Worm (Caenorhabditis elegans) whole organism, mixed stage, embryonic: Measurements from ENCODE around the gene fbxb-90.

Source experiments
- ceh-83 ChIP-seq: fragments of 200-800 bp; sonication (Bioruptor generic); optimal IDR thresholded peaks from 2 replicates; lab custom pipeline; 2018; ENCODE audit warnings: mild to moderate bottlenecking, missing genetic modification characterization, missing compliant biosample characterization
- ces-1 ChIP-seq: fragments of 150-350 bp; optimal IDR thresholded peaks from 2 replicates; lab custom pipeline; 2014; ENCODE audit warnings: missing biosample characterization, missing genetic modification reagents, missing genetic modification characterization
- drap-1 ChIP-seq: fragments of 200-800 bp; sonication (Bioruptor generic); optimal IDR thresholded peaks from 3 replicates; lab custom pipeline; 2018; ENCODE audit warnings: mild to moderate bottlenecking, missing genetic modification characterization, missing compliant biosample characterization
- elt-1 ChIP-seq: sonication (generic microtip); optimal IDR thresholded peaks from 2 replicates; lab custom pipeline; 2017; ENCODE audit warnings: missing genetic modification characterization, mild to moderate bottlenecking, missing compliant biosample characterization, antibody characterized with exemption, moderate library complexity, borderline replicate concordance; ENCODE audit not compliant: insufficient read depth
- elt-3 ChIP-seq: fragments of 150-350 bp; optimal IDR thresholded peaks from 2 replicates; lab custom pipeline; 2014; ENCODE audit warnings: missing biosample characterization, missing genetic modification characterization
- pha-4 ChIP-seq: fragments of 150-350 bp; optimal IDR thresholded peaks from 2 replicates; lab custom pipeline; 2018; ENCODE audit warnings: missing biosample characterization, missing genetic modification reagents, missing genetic modification characterization
- snpc-4 ChIP-seq: fragments of 150-350 bp; optimal IDR thresholded peaks from 2 replicates; lab custom pipeline; 2014; ENCODE audit warnings: missing biosample characterization, missing genetic modification characterization
- unc-120 ChIP-seq: sonication (generic microtip); optimal IDR thresholded peaks from 2 replicates; lab custom pipeline; 2017; ENCODE audit warnings: missing genetic modification characterization, missing compliant biosample characterization; ENCODE audit not compliant: poor library complexity, severe bottlenecking

- no peak for TF ChIP-seq ceh-83
- TF ChIP-seq drap-1, result no peak
- TF ChIP-seq unc-120, result no peak
- TF ChIP-seq elt-1 (tag; lab: Kevin White, UChicago), result no peak
- TF ChIP-seq snpc-4 (tag; lab: Kevin White, UChicago), result no peak
- no peak for TF ChIP-seq ces-1
- no peak for TF ChIP-seq pha-4 (tag; lab: Kevin White, UChicago)
- TF ChIP-seq elt-3 (tag; lab: Kevin White, UChicago), result no peak
Measured at ce11 chrII:3757499-3757898, 8.9 kb upstream of the fbxb-90 start, which contains the start of gene srx-111.
